Worm (Caenorhabditis elegans): ENCODE results near the gene F09E5.3.

F09E5.3 gene

ce11 chrII:5335370-5336034 is 38.3 kb upstream of the F09E5.3 start (continued):
- no peak for TF ChIP-seq nhr-28 (tag; optimal IDR thresholded peaks at IDR 0.05)
- TF ChIP-seq ztf-7 (tag; optimal IDR thresholded peaks at IDR 0.05), result no peak
- TF ChIP-seq F49E8.2 (tag; optimal IDR thresholded peaks at IDR 0.05; ENCODE audit: borderline replicate concordance), result no peak
- TF ChIP-seq lsy-2 (tag; optimal IDR thresholded peaks at IDR 0.05), result peak in 1 of 2 experiments; percentile 2
- TF ChIP-seq F44E2.7 (GFP tag; IDR thresholded peaks at IDR 0.05), result no peak
- TF ChIP-seq aly-2 (tag; optimal IDR thresholded peaks at IDR 0.05), result no peak
- TF ChIP-seq hlh-11 (tag; optimal IDR thresholded peaks at IDR 0.05), result no peak
- no peak for TF ChIP-seq zag-1 (tag; optimal IDR thresholded peaks at IDR 0.05)
- TF ChIP-seq lin-39 (tag; optimal IDR thresholded peaks at IDR 0.05), result no peak
- no peak for TF ChIP-seq F37D6.2 (tag; optimal IDR thresholded peaks at IDR 0.05)
- TF ChIP-seq dpl-1 (GFP tag; optimal IDR thresholded peaks at IDR 0.05), result no peak
- no peak for TF ChIP-seq nhr-41 (GFP tag; IDR thresholded peaks at IDR 0.05)
- no peak for TF ChIP-seq php-3 (GFP tag; IDR thresholded peaks at IDR 0.05)
- TF ChIP-seq ZK546.5 (tag; optimal IDR thresholded peaks at IDR 0.05), result no peak
- peak; percentile 65 for TF ChIP-seq aha-1 (tag)
- no peak for TF ChIP-seq lir-3 (tag; optimal IDR thresholded peaks at IDR 0.05)
- no peak for TF ChIP-seq nhr-102 (tag; optimal IDR thresholded peaks at IDR 0.05)
- no peak for TF ChIP-seq dmd-6 (GFP tag; IDR thresholded peaks at IDR 0.05)
- TF ChIP-seq pha-4 (GFP tag; IDR thresholded peaks at IDR 0.05), result no peak
- no peak for TF ChIP-seq pha-4 (tag; optimal IDR thresholded peaks at IDR 0.05)
- no peak for TF ChIP-seq mdl-1 (tag; optimal IDR thresholded peaks at IDR 0.05)
- TF ChIP-seq R02D3.7 (tag; optimal IDR thresholded peaks at IDR 0.05), result no peak
- TF ChIP-seq hif-1 (tag; optimal IDR thresholded peaks at IDR 0.05), result peak in 1 of 2 experiments; percentile 13
- TF ChIP-seq daf-16 (GFP tag; optimal IDR thresholded peaks at IDR 0.05), result no peak
- TF ChIP-seq daf-16 (tag; optimal IDR thresholded peaks at IDR 0.05), result no peak
- TF ChIP-seq duxl-1 (tag; optimal IDR thresholded peaks at IDR 0.05; ENCODE audit: poor library complexity), result no peak
- no peak for TF ChIP-seq F10B5.3 (tag; optimal IDR thresholded peaks at IDR 0.05)
- TF ChIP-seq nhr-25 (tag; optimal IDR thresholded peaks at IDR 0.05; ENCODE audit: borderline replicate concordance, insufficient read depth), result no peak
- no peak for TF ChIP-seq nhr-111 (GFP tag; optimal IDR thresholded peaks at IDR 0.05)
- peak; percentile 7 for TF ChIP-seq mes-2 (tag; optimal IDR thresholded peaks at IDR 0.05; ENCODE audit: poor library complexity, severe bottlenecking)
- no peak for TF ChIP-seq egl-27 (tag; optimal IDR thresholded peaks at IDR 0.05)
- TF ChIP-seq nhr-6 (tag; optimal IDR thresholded peaks at IDR 0.05), result peak; percentile 67
- TF ChIP-seq daf-19 (GFP tag; conservative IDR thresholded peaks at IDR 0.05), result no peak
- no peak for TF ChIP-seq F26F4.8 (GFP tag; conservative IDR thresholded peaks at IDR 0.05)
- peak; percentile 41 for TF ChIP-seq dve-1 (tag; optimal IDR thresholded peaks at IDR 0.05; ENCODE audit: insufficient read depth)
- TF ChIP-seq lim-7 (GFP tag; IDR thresholded peaks at IDR 0.05), result no peak
- no peak for TF ChIP-seq Y5F2A.4 (GFP tag; optimal IDR thresholded peaks at IDR 0.05)
- no peak for TF ChIP-seq sdz-12 (GFP tag; optimal IDR thresholded peaks at IDR 0.05)
- TF ChIP-seq unc-39 (tag; optimal IDR thresholded peaks at IDR 0.05), result no peak

ce11 chrII:5336035-5336376 is 37.8 kb upstream of the F09E5.3 start:
- peak in 1 of 2 experiments; percentile 63 for TF ChIP-seq lsy-2 (tag; optimal IDR thresholded peaks at IDR 0.05)
- peak; percentile 27 for TF ChIP-seq mes-2 (tag; optimal IDR thresholded peaks at IDR 0.05; ENCODE audit: poor library complexity, severe bottlenecking)
- peak; percentile 45; the same call in 1 of the 2 replicates for TF ChIP-seq Y105C5A.15 (GFP tag; IDR thresholded peaks at IDR 0.05)
- TF ChIP-seq nhr-28 (tag; optimal IDR thresholded peaks at IDR 0.05), result no peak
- TF ChIP-seq aha-1 (tag), result peak; percentile 99
- peak; percentile 20; the same call in 1 of the 2 replicates for TF ChIP-seq dmd-6 (GFP tag; IDR thresholded peaks at IDR 0.05)
- no peak for TF ChIP-seq cey-2 (tag; optimal IDR thresholded peaks at IDR 0.05; ENCODE audit: borderline replicate concordance, insufficient read depth)
- no peak for TF ChIP-seq zfp-3 (GFP tag; conservative IDR thresholded peaks at IDR 0.05)
- TF ChIP-seq ztf-11 (tag; optimal IDR thresholded peaks at IDR 0.05), result no peak
- TF ChIP-seq hif-1 (tag; optimal IDR thresholded peaks at IDR 0.05), result peak in 1 of 2 experiments; percentile 69
- no peak for TF ChIP-seq hlh-11 (tag; optimal IDR thresholded peaks at IDR 0.05)
- peak; percentile 60 for TF ChIP-seq rbr-2 (tag; optimal IDR thresholded peaks at IDR 0.05)
- TF ChIP-seq duxl-1 (tag; optimal IDR thresholded peaks at IDR 0.05; ENCODE audit: poor library complexity), result no peak
- no peak for TF ChIP-seq fos-1 (tag; optimal IDR thresholded peaks at IDR 0.05)
- TF ChIP-seq T26A8.4 (GFP tag; IDR thresholded peaks at IDR 0.05), result no peak
- peak; percentile 23 for TF ChIP-seq F37D6.2 (tag; optimal IDR thresholded peaks at IDR 0.05)
- no peak for TF ChIP-seq ZK546.5 (tag; optimal IDR thresholded peaks at IDR 0.05)
- TF ChIP-seq F10B5.3 (tag; optimal IDR thresholded peaks at IDR 0.05), result no peak
- TF ChIP-seq Y5F2A.4 (GFP tag; optimal IDR thresholded peaks at IDR 0.05), result no peak
- no peak for TF ChIP-seq tra-1 (GFP tag; IDR thresholded peaks at IDR 0.05)
- TF ChIP-seq pha-4 (GFP tag; IDR thresholded peaks at IDR 0.05), result no peak
- TF ChIP-seq pha-4 (tag; optimal IDR thresholded peaks at IDR 0.05), result no peak
- no peak for TF ChIP-seq unc-130 (GFP tag; optimal IDR thresholded peaks at IDR 0.05)
- no peak for TF ChIP-seq nhr-42 (GFP tag; IDR thresholded peaks at IDR 0.05)
